Worm (Caenorhabditis elegans) whole organism, young adult: ENCODE data around the gene sms-5.

Experiments used
- D2030.7 ChIP-seq: fragments of 200-800 bp; sonication (Bioruptor generic); IDR thresholded peaks from 2 replicates; pipeline ENCODE4 v1.3.6; 2022; ENCODE audit warnings: missing genetic modification reagents, missing genetic modification characterization, missing compliant biosample characterization
- F10E7.11 ChIP-seq: sonication (generic microtip); optimal IDR thresholded peaks from 2 replicates; lab custom pipeline; 2017; ENCODE audit warnings: mild to moderate bottlenecking, missing genetic modification characterization, moderate library complexity, missing compliant biosample characterization
- F37B4.10 ChIP-seq: fragments of 200-800 bp; sonication (Bioruptor generic); IDR thresholded peaks from 2 replicates; pipeline ENCODE4 v1.3.6; 2022; ENCODE audit warnings: missing genetic modification characterization, missing compliant biosample characterization
- F49E8.2 ChIP-seq: sonication (generic microtip); optimal IDR thresholded peaks from 3 replicates; lab custom pipeline; 2017; ENCODE audit warnings: missing genetic modification characterization, mild to moderate bottlenecking, missing compliant biosample characterization, antibody characterized with exemption, moderate library complexity; ENCODE audit not compliant: insufficient read depth
- F52B5.7 ChIP-seq: sonication (generic microtip); optimal IDR thresholded peaks from 2 replicates; lab custom pipeline; 2016; ENCODE audit warnings: mild to moderate bottlenecking, missing genetic modification characterization, missing compliant biosample characterization
- F55B11.4 ChIP-seq: sonication (generic microtip); optimal IDR thresholded peaks from 2 replicates; lab custom pipeline; 2016; ENCODE audit warnings: missing compliant biosample characterization, missing genetic modification characterization, borderline replicate concordance; ENCODE audit not compliant: insufficient read depth
- F57C9.4 ChIP-seq: sonication (generic microtip); optimal IDR thresholded peaks from 2 replicates; lab custom pipeline; 2017; ENCODE audit warnings: mild to moderate bottlenecking, missing genetic modification characterization, missing compliant biosample characterization
- Y53G8AR.9 ChIP-seq: fragments of 200-800 bp; sonication (Bioruptor generic); conservative IDR thresholded peaks from 2 replicates; pipeline ENCODE4 v1.3.6; 2022; ENCODE audit warnings: missing genetic modification reagents, missing genetic modification characterization, missing compliant biosample characterization
- aptf-2 ChIP-seq: fragments of 200-800 bp; sonication (Bioruptor generic); conservative IDR thresholded peaks from 2 replicates; pipeline ENCODE4 v1.3.6; 2022; ENCODE audit warnings: missing genetic modification reagents, missing genetic modification characterization, missing compliant biosample characterization
- cebp-1 ChIP-seq, 2 experiments: fragments of 200-800 bp in 1 of 2; sonication (Bioruptor generic) in 1 of 2; sonication (generic microtip) in 1 of 2; IDR thresholded peaks in 1 of 2; optimal IDR thresholded peaks in 1 of 2; 2 replicates each; pipeline versions ENCODE4 v1.3.6 to Lab custom; 2017 to 2022; ENCODE audit warnings: missing compliant biosample characterization in 2 of 2, missing genetic modification characterization in 2 of 2, mild to moderate bottlenecking in 1 of 2, missing genetic modification reagents in 1 of 2, moderate library complexity in 1 of 2
- ceh-79 ChIP-seq: sonication (generic microtip); optimal IDR thresholded peaks from 2 replicates; lab custom pipeline; 2017; ENCODE audit warnings: mild to moderate bottlenecking, missing genetic modification characterization, missing compliant biosample characterization
- ceh-91 ChIP-seq: fragments of 200-800 bp; sonication (Bioruptor generic); IDR thresholded peaks from 2 replicates; pipeline ENCODE4 v1.3.6; 2022; ENCODE audit warnings: missing genetic modification reagents, missing genetic modification characterization, missing compliant biosample characterization
- dox-1 ChIP-seq: fragments of 200-800 bp; sonication (Bioruptor generic); IDR thresholded peaks from 2 replicates; pipeline ENCODE4 v1.3.6; 2022; ENCODE audit warnings: missing genetic modification reagents, missing genetic modification characterization, missing compliant biosample characterization
- dpff-1 ChIP-seq: sonication (generic microtip); optimal IDR thresholded peaks from 2 replicates; lab custom pipeline; 2017; ENCODE audit warnings: mild to moderate bottlenecking, missing genetic modification characterization, missing compliant biosample characterization
- egl-18 ChIP-seq: fragments of 200-800 bp; sonication (Bioruptor generic); IDR thresholded peaks from 2 replicates; pipeline ENCODE4 v1.3.6; 2022; ENCODE audit warnings: missing genetic modification reagents, missing genetic modification characterization, missing compliant biosample characterization
- egrh-3 ChIP-seq: fragments of 200-800 bp; sonication (Bioruptor generic); IDR thresholded peaks from 2 replicates; pipeline ENCODE4 v1.3.6; 2022; ENCODE audit warnings: missing genetic modification reagents, missing genetic modification characterization, missing compliant biosample characterization
- ekl-4 ChIP-seq: fragments of 200-800 bp; sonication (Bioruptor generic); IDR thresholded peaks from 2 replicates; pipeline ENCODE4 v1.3.6; 2022; ENCODE audit warnings: missing genetic modification reagents, missing genetic modification characterization, missing compliant biosample characterization
- fkh-3 ChIP-seq: sonication (generic microtip); optimal IDR thresholded peaks from 2 replicates; lab custom pipeline; 2016; ENCODE audit warnings: mild to moderate bottlenecking, missing genetic modification characterization, missing compliant biosample characterization
- him-1 ChIP-seq: sonication (generic microtip); optimal IDR thresholded peaks from 2 replicates; lab custom pipeline; 2016; ENCODE audit warnings: missing genotype, missing genetic modification reagents, missing genetic modification characterization, missing compliant biosample characterization
- hmg-1.2 ChIP-seq: fragments of 200-800 bp; sonication (Bioruptor generic); IDR thresholded peaks from 2 replicates; pipeline ENCODE4 v1.3.6; 2022; ENCODE audit warnings: missing genetic modification reagents, missing genetic modification characterization, missing compliant biosample characterization
- hmg-20 ChIP-seq: fragments of 200-800 bp; sonication (Bioruptor generic); IDR thresholded peaks from 2 replicates; pipeline ENCODE4 v1.3.6; 2022; ENCODE audit warnings: missing genetic modification reagents, missing genetic modification characterization, missing compliant biosample characterization
- lin-40 ChIP-seq: sonication (generic microtip); optimal IDR thresholded peaks from 2 replicates; lab custom pipeline; 2016; ENCODE audit warnings: missing genetic modification characterization, mild to moderate bottlenecking, missing compliant biosample characterization, missing genotype, missing genetic modification reagents
- lir-1 ChIP-seq: fragments of 200-800 bp; sonication (Bioruptor generic); conservative IDR thresholded peaks from 2 replicates; pipeline ENCODE4 v1.3.6; 2022; ENCODE audit warnings: missing genetic modification reagents, missing genetic modification characterization, missing compliant biosample characterization
- lsl-1 ChIP-seq: fragments of 200-800 bp; sonication (Bioruptor generic); optimal IDR thresholded peaks from 2 replicates; lab custom pipeline; 2018; ENCODE audit warnings: mild to moderate bottlenecking, missing genetic modification characterization, moderate library complexity, missing compliant biosample characterization
- lsy-27 ChIP-seq: sonication (generic microtip); optimal IDR thresholded peaks from 2 replicates; lab custom pipeline; 2017; ENCODE audit warnings: missing genetic modification characterization, mild to moderate bottlenecking, missing compliant biosample characterization, antibody characterized with exemption, missing genotype, borderline replicate concordance; ENCODE audit not compliant: insufficient read depth
- madf-3 ChIP-seq: fragments of 200-800 bp; sonication (Bioruptor generic); IDR thresholded peaks from 2 replicates; pipeline ENCODE4 v1.3.6; 2022; ENCODE audit warnings: missing genetic modification reagents, missing genetic modification characterization, missing compliant biosample characterization
- nfya-2 ChIP-seq: fragments of 200-800 bp; sonication (Bioruptor generic); IDR thresholded peaks from 2 replicates; pipeline ENCODE4 v1.3.6; 2022; ENCODE audit warnings: missing genetic modification reagents, missing genetic modification characterization, missing compliant biosample characterization
- nhr-179 ChIP-seq: sonication (generic microtip); optimal IDR thresholded peaks from 2 replicates; lab custom pipeline; 2016; ENCODE audit warnings: mild to moderate bottlenecking, missing genetic modification characterization, missing compliant biosample characterization
- pbrm-1 ChIP-seq: fragments of 200-800 bp; sonication (Bioruptor generic); IDR thresholded peaks from 2 replicates; pipeline ENCODE4 v1.3.6; 2022; ENCODE audit warnings: missing genetic modification reagents, missing genetic modification characterization, missing compliant biosample characterization
- pha-4 ChIP-seq: fragments of 150-350 bp; sonication (generic microtip); optimal IDR thresholded peaks from 2 replicates; lab custom pipeline; 2014; ENCODE audit warnings: missing biosample characterization, missing genetic modification reagents, missing genetic modification characterization
- rec-8 ChIP-seq, 2 experiments: sonication (generic microtip); optimal IDR thresholded peaks; 2 replicates each; lab custom pipeline; 2016; ENCODE audit warnings: mild to moderate bottlenecking in 2 of 2, missing genetic modification characterization in 2 of 2, missing genetic modification reagents in 2 of 2, missing genotype in 2 of 2, missing biosample characterization in 1 of 2, missing compliant biosample characterization in 1 of 2, moderate library complexity in 1 of 2
- repo-1 ChIP-seq: sonication (generic microtip); optimal IDR thresholded peaks from 2 replicates; lab custom pipeline; 2017; ENCODE audit warnings: mild to moderate bottlenecking, missing genetic modification characterization, missing compliant biosample characterization
- rpc-1 ChIP-seq, 2 experiments: fragments of 150-350 bp in 1 of 2; sonication (generic microtip) in 1 of 2; optimal IDR thresholded peaks; 2 replicates each; lab custom pipeline; 2014 to 2018; ENCODE audit warnings: missing biosample characterization in 1 of 2, missing genetic modification characterization in 1 of 2, missing genetic modification reagents in 1 of 2, missing genotype in 1 of 2
- sdz-38 ChIP-seq: sonication (generic microtip); optimal IDR thresholded peaks from 2 replicates; lab custom pipeline; 2016; ENCODE audit warnings: missing genotype, missing genetic modification characterization, missing compliant biosample characterization
- snpc-1.1 ChIP-seq: sonication (generic microtip); optimal IDR thresholded peaks from 2 replicates; lab custom pipeline; 2017; ENCODE audit warnings: missing genetic modification characterization, mild to moderate bottlenecking, missing compliant biosample characterization, antibody characterized with exemption, moderate library complexity, missing genotype, missing genetic modification reagents; ENCODE audit not compliant: insufficient read depth
- snpc-1.3 ChIP-seq: sonication (generic microtip); optimal IDR thresholded peaks from 2 replicates; lab custom pipeline; 2017; ENCODE audit warnings: missing genetic modification characterization, mild to moderate bottlenecking, missing compliant biosample characterization, antibody characterized with exemption, moderate library complexity, missing genotype, missing genetic modification reagents; ENCODE audit not compliant: insufficient read depth
- somi-1 ChIP-seq: fragments of 200-800 bp; sonication (Bioruptor generic); optimal IDR thresholded peaks from 2 replicates; lab custom pipeline; 2018; ENCODE audit warnings: mild to moderate bottlenecking, missing genetic modification characterization, missing compliant biosample characterization
- tlf-1 ChIP-seq: fragments of 200-800 bp; sonication (Bioruptor generic); optimal IDR thresholded peaks from 2 replicates; lab custom pipeline; 2018; ENCODE audit warnings: mild to moderate bottlenecking, missing genetic modification characterization, missing compliant biosample characterization
- unc-130 ChIP-seq: sonication (generic microtip); optimal IDR thresholded peaks from 2 replicates; lab custom pipeline; 2016; ENCODE audit warnings: missing genetic modification reagents, missing genetic modification characterization, missing compliant biosample characterization

Gene sms-5

DNA sequence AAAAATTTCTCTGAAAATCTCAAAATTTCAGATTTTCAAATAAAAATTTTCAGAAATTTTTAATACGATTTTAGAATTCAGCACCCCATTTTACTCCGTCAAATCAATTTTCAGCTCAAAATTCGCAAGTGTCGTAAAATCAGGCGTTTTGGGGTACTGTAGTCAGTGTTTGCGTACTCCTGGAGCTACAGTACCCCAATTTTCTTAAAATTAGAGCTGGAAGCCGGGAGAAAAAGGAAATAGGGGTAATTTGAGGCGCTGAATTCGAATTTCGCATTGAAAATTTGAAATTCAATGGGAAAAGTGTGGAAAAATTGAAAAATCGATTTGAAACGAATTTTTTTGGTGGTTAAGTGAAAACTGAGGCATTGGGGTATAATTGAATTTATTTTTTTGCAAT is 33.9 kb upstream of the sms-5 start:
- no peak for TF ChIP-seq ceh-79 (tag; lab: Kevin White, UChicago)
- TF ChIP-seq lsy-27 (tag; lab: Kevin White, UChicago): no peak
- no peak for TF ChIP-seq lin-40 (tag; lab: Kevin White, UChicago)
- TF ChIP-seq lsl-1: peak; percentile 24
- no peak for TF ChIP-seq tlf-1 (GFP tag; lab: Kevin White, UChicago)
- TF ChIP-seq nfya-2 (GFP tag; lab: Robert Waterston, UW): no peak

DNA sequence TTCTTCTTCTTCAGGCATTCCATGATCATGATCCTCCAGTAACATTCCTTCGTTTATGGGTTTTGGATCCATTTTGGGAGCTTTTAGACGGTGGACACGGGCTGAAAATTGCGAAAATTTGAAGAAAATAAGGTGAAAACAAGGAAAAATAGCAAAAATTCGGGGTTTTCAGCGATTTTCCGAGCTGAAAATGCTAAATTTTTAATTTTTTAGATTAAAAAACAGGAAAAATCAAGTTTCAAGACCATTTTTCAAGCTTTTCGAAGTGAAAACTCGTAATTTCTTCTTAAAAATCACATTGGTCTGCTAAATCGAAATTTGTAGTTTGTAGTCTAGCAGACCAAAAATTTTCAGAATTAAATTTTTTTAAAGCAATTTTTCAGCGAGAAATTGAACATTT is 28.0 kb upstream of the sms-5 start, which contains the start of gene nfyb-1:
TSS of gene nfyb-1 (minus strand) at position 101 of the 400 bp plus-strand sequence.
- no peak for TF ChIP-seq ekl-4
- no peak for TF ChIP-seq F52B5.7
- TF ChIP-seq egl-18: no peak
- TF ChIP-seq madf-3 (GFP tag; lab: Robert Waterston, UW): no peak
- TF ChIP-seq aptf-2 (GFP tag; lab: Robert Waterston, UW): no peak
- TF ChIP-seq somi-1 (GFP tag; lab: Kevin White, UChicago): no peak
- no peak for TF ChIP-seq F57C9.4 (tag; lab: Kevin White, UChicago)
- TF ChIP-seq lir-1 (GFP tag; lab: Robert Waterston, UW): no peak
- no peak for TF ChIP-seq dox-1
- TF ChIP-seq F55B11.4 (tag; lab: Kevin White, UChicago): no peak
- TF ChIP-seq fkh-3 (tag; lab: Kevin White, UChicago): no peak
- TF ChIP-seq rpc-1 (optimal IDR thresholded peaks at IDR 0.05; lab: Kevin White, UChicago): no peak
- no peak for TF ChIP-seq rpc-1 (tag; optimal IDR thresholded peaks at IDR 0.05; lab: Kevin White, UChicago)
- TF ChIP-seq snpc-1.3 (tag; lab: Kevin White, UChicago): no peak
- TF ChIP-seq Y53G8AR.9 (GFP tag; lab: Robert Waterston, UW): no peak
- no peak for TF ChIP-seq hmg-20 (GFP tag; lab: Robert Waterston, UW)
- TF ChIP-seq, all 124 proteins: peak for 0

DNA sequence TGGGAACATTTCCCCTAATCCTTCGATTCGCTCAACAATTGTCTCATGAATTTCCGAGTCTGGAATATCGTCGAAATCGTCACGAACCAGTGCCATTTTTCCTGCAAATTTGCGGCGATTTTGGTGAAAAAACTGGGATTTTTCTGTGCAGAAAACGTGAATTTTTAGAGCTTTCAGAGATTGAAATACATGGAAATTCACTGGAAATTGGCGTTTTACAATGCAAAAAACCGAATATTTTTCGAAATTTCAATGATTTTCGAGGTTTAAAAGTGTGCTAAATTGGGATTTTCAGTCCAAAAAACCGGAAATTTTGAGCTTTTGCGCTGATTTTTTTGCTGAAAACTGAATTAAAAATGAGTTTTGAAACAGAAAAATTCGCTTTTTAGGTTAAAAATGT is 24.8 kb upstream of the sms-5 start, which contains the start of gene tomm-22:
TSS of gene tomm-22 (minus strand) at position 101 of the 400 bp plus-strand sequence.
- no peak for TF ChIP-seq cebp-1 (GFP tag; IDR thresholded peaks at IDR 0.05; lab: Robert Waterston, UW)
- no peak for TF ChIP-seq cebp-1 (tag; optimal IDR thresholded peaks at IDR 0.05; lab: Kevin White, UChicago)
- TF ChIP-seq F52B5.7: no peak
- TF ChIP-seq pbrm-1 (GFP tag; lab: Robert Waterston, UW): no peak

DNA sequence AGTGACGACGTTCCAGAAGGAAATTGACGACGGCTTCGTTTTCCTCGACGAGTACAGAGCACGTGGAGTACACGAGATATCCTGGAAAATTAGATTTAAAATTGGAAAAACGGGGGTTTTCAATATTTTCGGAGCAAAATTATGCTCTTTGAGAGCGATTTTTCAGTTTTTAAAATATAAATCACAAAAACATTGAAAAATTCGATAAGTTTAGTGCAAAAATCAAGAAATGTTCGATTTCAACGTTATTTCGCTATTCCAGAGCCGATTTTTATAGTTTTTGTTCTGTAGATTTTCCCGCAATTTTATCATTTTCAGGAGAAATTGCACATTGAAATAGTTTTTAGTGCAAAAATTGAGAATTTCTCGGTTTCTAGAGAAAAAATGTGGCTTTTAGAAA is 22.0 kb upstream of the sms-5 start, which contains the start of gene W07E6.5:
TSS of gene W07E6.5 (plus strand) at position 301 of the 400 bp plus-strand sequence.
- no peak for TF ChIP-seq him-1 (tag; lab: Kevin White, UChicago)
- no peak for TF ChIP-seq snpc-1.3 (tag; lab: Kevin White, UChicago)
- TF ChIP-seq F52B5.7: no peak
- TF ChIP-seq F37B4.10 (GFP tag; lab: Robert Waterston, UW): no peak
- TF ChIP-seq pha-4 (tag; lab: Kevin White, UChicago): no peak
- TF ChIP-seq lin-40 (tag; lab: Kevin White, UChicago): no peak
- no peak for TF ChIP-seq dpff-1 (tag; lab: Kevin White, UChicago)
- TF ChIP-seq hmg-1.2: no peak
- TF ChIP-seq F10E7.11: no peak
- no peak for TF ChIP-seq nhr-179 (tag; lab: Kevin White, UChicago)
- no peak for TF ChIP-seq rec-8 (tag; optimal IDR thresholded peaks at IDR 0.05; lab: Kevin White, UChicago)
- TF ChIP-seq tlf-1 (GFP tag; lab: Kevin White, UChicago): no peak
- no peak for TF ChIP-seq ceh-91 (GFP tag; lab: Robert Waterston, UW)
- no peak for TF ChIP-seq snpc-1.1 (tag; lab: Kevin White, UChicago)
- no peak for TF ChIP-seq repo-1 (tag; lab: Kevin White, UChicago)
- no peak for TF ChIP-seq egrh-3 (GFP tag; lab: Robert Waterston, UW)
- TF ChIP-seq sdz-38 (tag; lab: Kevin White, UChicago): no peak
- TF ChIP-seq D2030.7 (GFP tag; lab: Robert Waterston, UW): no peak
- TF ChIP-seq F49E8.2 (tag; lab: Kevin White, UChicago): no peak
- no peak for TF ChIP-seq unc-130 (GFP tag; lab: Kevin White, UChicago)
